Worm (Caenorhabditis elegans): ENCODE data around the gene T27E7.5.

T27E7.5 gene

DNA sequence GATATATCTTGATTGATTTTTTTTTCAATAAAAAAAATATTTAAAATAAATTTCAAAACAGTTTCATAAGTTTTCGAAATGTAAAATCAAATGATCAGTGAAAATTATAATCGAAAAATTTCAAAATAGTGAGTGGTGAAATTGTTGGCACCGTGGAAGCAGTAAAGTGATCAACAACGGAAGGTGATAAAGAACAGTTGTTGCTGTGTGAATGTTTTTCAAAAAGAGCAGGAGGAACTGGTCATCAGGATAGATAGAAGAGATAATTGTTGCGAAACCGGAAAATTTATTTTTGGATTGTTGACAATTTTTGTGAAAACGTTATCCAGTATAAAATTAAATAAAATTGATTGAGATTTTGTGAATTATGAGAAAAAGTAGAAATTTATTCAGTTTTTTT lies 30.9 kb upstream of the T27E7.5 start:
- TF ChIP-seq attf-6 (GFP tag; IDR thresholded peaks at IDR 0.05): peak; percentile 41; the same call in 1 of the 2 replicates
- no peak for TF ChIP-seq ceh-27 (GFP tag; optimal IDR thresholded peaks at IDR 0.05)
- TF ChIP-seq ztf-6 (GFP tag; IDR thresholded peaks at IDR 0.05): no peak
- no peak for TF ChIP-seq nfyb-1 (GFP tag; IDR thresholded peaks at IDR 0.05)

DNA sequence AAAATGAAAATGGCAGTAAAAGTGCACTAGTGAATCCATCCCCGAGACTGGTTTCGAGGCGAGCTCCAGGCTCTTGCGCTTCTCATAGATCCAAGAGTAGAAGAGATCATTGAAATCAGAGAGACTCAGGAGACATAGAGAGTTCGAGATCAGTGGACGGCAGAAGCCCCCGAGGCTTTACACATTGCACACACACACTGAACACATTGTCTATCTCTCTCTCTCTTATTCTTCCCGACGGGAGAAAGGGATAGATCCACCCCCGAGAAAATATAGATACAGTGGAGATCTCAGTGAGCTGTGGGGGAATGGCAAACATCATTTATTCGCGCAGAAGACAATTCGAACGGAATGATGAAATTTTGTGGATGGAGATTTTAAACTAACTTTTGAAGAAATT lies 30.0 kb upstream of the T27E7.5 start:
- no peak for TF ChIP-seq mes-4 (tag; optimal IDR thresholded peaks at IDR 0.05)
- no peak for TF ChIP-seq madf-8 (GFP tag; conservative IDR thresholded peaks at IDR 0.05)
- no peak for TF ChIP-seq Y53G8AR.9 (GFP tag; conservative IDR thresholded peaks at IDR 0.05)
- TF ChIP-seq Y67H2A.10 (GFP tag; conservative IDR thresholded peaks at IDR 0.05): no peak
- TF ChIP-seq T26A5.8 (tag; optimal IDR thresholded peaks at IDR 0.05): no peak
- no peak for TF ChIP-seq F37B4.10 (GFP tag; IDR thresholded peaks at IDR 0.05)
- TF ChIP-seq unc-130 (GFP tag; optimal IDR thresholded peaks at IDR 0.05): no peak
- no peak for TF ChIP-seq lsy-27 (tag; optimal IDR thresholded peaks at IDR 0.05; ENCODE audit: borderline replicate concordance, insufficient read depth)
- no peak for TF ChIP-seq ceh-91 (GFP tag; IDR thresholded peaks at IDR 0.05)
- no peak for TF ChIP-seq lag-1 (GFP tag; IDR thresholded peaks at IDR 0.05)
- no peak for TF ChIP-seq snpc-4 (GFP tag; optimal IDR thresholded peaks at IDR 0.05)
- TF ChIP-seq snpc-4 (tag; optimal IDR thresholded peaks at IDR 0.05): no peak
- no peak for TF ChIP-seq sptf-2 (GFP tag; optimal IDR thresholded peaks at IDR 0.05)
- no peak for TF ChIP-seq zfh-2 (GFP tag; conservative IDR thresholded peaks at IDR 0.05)
- TF ChIP-seq hsf-1 (GFP tag; IDR thresholded peaks at IDR 0.05): no peak
- TF ChIP-seq mel-28 (tag; optimal IDR thresholded peaks at IDR 0.05; ENCODE audit: borderline replicate concordance): no peak
- TF ChIP-seq B0336.3 (GFP tag; IDR thresholded peaks at IDR 0.05): no peak
- no peak for TF ChIP-seq somi-1 (GFP tag; optimal IDR thresholded peaks at IDR 0.05)
- no peak for TF ChIP-seq ztf-18 (tag; optimal IDR thresholded peaks at IDR 0.05)
- TF ChIP-seq nfyb-1 (GFP tag; IDR thresholded peaks at IDR 0.05): no peak
- TF ChIP-seq hrde-1 (tag; optimal IDR thresholded peaks at IDR 0.05; ENCODE audit: borderline replicate concordance): no peak

DNA sequence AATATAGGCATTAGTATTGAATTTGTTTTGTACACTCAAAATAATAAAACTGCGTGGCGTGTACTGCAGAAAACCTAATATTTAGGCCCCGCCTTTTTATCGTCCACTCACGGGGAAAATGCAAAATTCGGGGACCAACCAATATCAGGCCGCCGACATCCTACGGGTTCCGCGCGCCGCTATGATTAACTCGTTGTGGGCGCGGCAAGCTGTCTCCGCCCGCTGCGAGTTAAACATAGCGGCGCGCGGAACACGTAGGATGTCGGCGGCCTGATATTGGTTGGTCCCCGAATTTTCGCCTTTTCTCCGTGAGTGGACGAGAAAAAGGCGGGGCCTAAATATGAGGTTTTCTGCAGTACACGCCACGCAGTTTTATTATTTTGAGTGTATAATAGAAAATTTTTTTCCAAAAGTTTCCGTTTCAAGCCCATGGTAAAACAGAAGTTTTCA lies 26.6 kb upstream of the T27E7.5 start:
- TF ChIP-seq snpc-4 (GFP tag; optimal IDR thresholded peaks at IDR 0.05) (peak; percentile 25), snpc-4 (tag; optimal IDR thresholded peaks at IDR 0.05) (peak in 3 of 4 experiments; percentile 59 to 96 (median 65)), snpc-1.1 (tag; optimal IDR thresholded peaks at IDR 0.05; ENCODE audit: insufficient read depth) (peak; percentile 13), attf-6 (GFP tag; IDR thresholded peaks at IDR 0.05) (peak; percentile 84)

DNA sequence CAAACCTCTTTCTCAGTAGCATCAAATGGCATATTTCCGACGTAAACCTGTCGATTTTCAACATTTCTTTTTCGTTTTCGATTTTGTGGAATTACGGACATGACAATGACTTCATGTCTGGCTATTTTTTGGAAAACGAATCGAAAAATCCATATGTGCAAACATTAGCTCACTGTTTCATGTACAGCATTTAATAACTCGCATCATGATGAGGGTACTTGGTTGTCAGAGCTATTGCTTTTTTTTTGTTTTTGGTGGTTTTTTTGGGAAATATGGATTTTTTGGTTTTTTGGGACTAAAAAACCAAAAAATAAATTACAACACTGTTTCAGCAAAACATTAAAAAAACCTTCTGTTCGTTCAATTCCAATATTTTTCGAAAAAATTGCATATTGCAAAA lies 24.6 kb upstream of the T27E7.5 start, which contains the start of gene Y57G11A.5:
TSS of gene Y57G11A.5 (minus strand) at position 101 of the 400 bp plus-strand sequence.
- TF ChIP-seq bed-2 (GFP tag; IDR thresholded peaks at IDR 0.05) (no peak), mcd-1 (GFP tag; IDR thresholded peaks at IDR 0.05) (no peak), lsy-27 (tag; optimal IDR thresholded peaks at IDR 0.05; ENCODE audit: borderline replicate concordance, insufficient read depth) (no peak), ztf-3 (GFP tag; optimal IDR thresholded peaks at IDR 0.05) (no peak), F10E7.11 (tag; optimal IDR thresholded peaks at IDR 0.05) (no peak), lin-35 (GFP tag; optimal IDR thresholded peaks at IDR 0.05) (no peak), mxl-1 (tag; optimal IDR thresholded peaks at IDR 0.05) (no peak), ztf-22 (GFP tag; optimal IDR thresholded peaks at IDR 0.05) (no peak), let-526 (GFP tag; IDR thresholded peaks at IDR 0.05) (no peak), dox-1 (GFP tag; IDR thresholded peaks at IDR 0.05) (no peak), Y53G8AR.9 (GFP tag; conservative IDR thresholded peaks at IDR 0.05) (no peak), F33H1.4 (GFP tag; IDR thresholded peaks at IDR 0.05) (no peak)

All from whole organism, young adult.